Fruit fly (Drosophila melanogaster) whole organism, pupa: Measurements from ENCODE around the gene Wdfy2.

Experiments used
- CG12605 ChIP-seq: fragments of 200-800 bp; sonication (Bioruptor generic); IDR thresholded peaks from 2 replicates; pipeline ENCODE4 v1.3.6; 2022; ENCODE audit warnings: missing biosample characterization, missing genetic modification characterization
- CG14655 ChIP-seq: fragments of 200-800 bp; sonication (Bioruptor generic); optimal IDR thresholded peaks from 3 replicates; lab custom pipeline; 2017; ENCODE audit warnings: mild to moderate bottlenecking, missing biosample characterization, missing genetic modification reagents, missing genetic modification characterization
- CG15710 ChIP-seq: fragments of 200-800 bp; sonication (Bioruptor generic); optimal IDR thresholded peaks from 2 replicates; lab custom pipeline; 2018; ENCODE audit warnings: missing biosample characterization, mild to moderate bottlenecking, missing genetic modification characterization, moderate library complexity
- CG8159 ChIP-seq: fragments of 200-800 bp; sonication (Bioruptor generic); optimal IDR thresholded peaks from 3 replicates; lab custom pipeline; 2018; ENCODE audit warnings: missing biosample characterization, mild to moderate bottlenecking, missing genetic modification characterization, moderate library complexity
- CG9948 ChIP-seq: fragments of 200-800 bp; sonication (Bioruptor generic); optimal IDR thresholded peaks from 2 replicates; lab custom pipeline; 2018; ENCODE audit warnings: missing biosample characterization, mild to moderate bottlenecking, missing genetic modification characterization, moderate library complexity
- Snoo ChIP-seq: fragments of 200-800 bp; sonication (Bioruptor generic); optimal IDR thresholded peaks from 3 replicates; lab custom pipeline; 2017; ENCODE audit warnings: missing biosample characterization, mild to moderate bottlenecking, missing genetic modification characterization, inconsistent platforms
- fd96Ca ChIP-seq: fragments of 200-800 bp; sonication (Bioruptor generic); IDR thresholded peaks from 3 replicates; pipeline ENCODE4 v1.3.6; 2022; ENCODE audit warnings: missing biosample characterization, missing genetic modification characterization
- rn ChIP-seq: fragments of 200-800 bp; sonication (Bioruptor generic); IDR thresholded peaks from 2 replicates; pipeline ENCODE4 v1.3.6; 2022; ENCODE audit warnings: missing biosample characterization, missing genetic modification characterization

DNA sequence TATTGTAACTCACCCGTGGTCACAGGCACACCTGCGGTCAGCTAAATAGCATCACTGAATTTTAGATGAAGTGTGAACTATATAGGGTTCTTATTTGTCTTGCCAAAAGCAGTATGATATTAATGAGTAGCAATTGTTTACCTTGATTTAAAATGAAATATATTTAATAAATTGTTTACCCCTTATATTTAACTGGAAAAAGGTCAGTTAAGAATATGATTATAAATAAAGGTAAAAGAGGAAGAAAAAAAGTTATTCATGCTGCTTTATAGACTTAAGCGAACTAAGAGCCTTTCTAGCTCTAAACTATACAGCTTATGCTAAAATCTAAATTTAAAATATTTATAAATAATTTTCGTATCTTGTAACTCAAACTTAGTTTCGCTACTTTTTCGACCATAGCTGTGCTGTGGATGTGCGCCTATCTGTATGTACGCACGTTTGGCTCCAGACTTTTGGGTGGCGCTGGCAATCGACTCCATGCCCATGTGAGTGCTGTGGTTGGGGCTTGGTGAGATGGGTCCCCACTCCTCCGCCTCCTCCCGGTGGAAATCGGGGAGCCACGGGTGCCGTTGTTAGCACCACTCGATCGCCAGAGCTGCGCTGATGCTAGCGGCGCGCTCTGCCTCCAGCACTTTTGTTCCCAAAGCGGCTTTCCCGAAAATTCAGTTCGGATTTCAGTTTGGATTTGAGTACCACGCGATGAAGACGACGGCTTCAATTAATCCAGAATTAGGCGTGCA lies 19.1 kb downstream of the Wdfy2 start, which contains the start of gene loh:
- TF ChIP-seq rn (GFP tag; lab: Robert Waterston, UW) (no peak), CG8159 (no peak), CG9948 (tag; lab: Kevin White, UChicago) (no peak), CG12605 (GFP tag; lab: Robert Waterston, UW) (no peak), Snoo (peak; percentile 41), fd96Ca (GFP tag; lab: Robert Waterston, UW) (no peak), CG14655 (no peak), CG15710 (no peak)
